Fruit fly (Drosophila melanogaster): ENCODE measurements around the gene CG7368.

The CG7368 gene

dm6 chr3L:11648410-11648809 is 51.4 kb downstream of the CG7368 start, which contains the start of the genes RIOK1 and Polr3H (continued):
- no peak for TF ChIP-seq CG6683 (GFP tag; optimal IDR thresholded peaks at IDR 0.05)
- peak; percentile 32 for TF ChIP-seq CG12236 (GFP tag; optimal IDR thresholded peaks at IDR 0.05)
- no peak for TF ChIP-seq CG13296 (GFP tag; optimal IDR thresholded peaks at IDR 0.05)
- TF ChIP-seq tin (GFP tag; optimal IDR thresholded peaks at IDR 0.05), result peak; percentile 72
- no peak for TF ChIP-seq CG1603 (tag; optimal IDR thresholded peaks at IDR 0.05)
- TF ChIP-seq abd-A (tag; optimal IDR thresholded peaks at IDR 0.05), result no peak
- TF ChIP-seq CG1832 (GFP tag; optimal IDR thresholded peaks at IDR 0.05), result no peak
- no peak for TF ChIP-seq tap (tag; optimal IDR thresholded peaks at IDR 0.05)
- no peak for TF ChIP-seq B-H2 (GFP tag; optimal IDR thresholded peaks at IDR 0.05)
- TF ChIP-seq maf-S (GFP tag; optimal IDR thresholded peaks at IDR 0.05), result peak; percentile 49
- TF ChIP-seq CG6791 (GFP tag; IDR thresholded peaks at IDR 0.05; ENCODE audit: partially characterized antibody), result no peak
- no peak for TF ChIP-seq CG5180 (GFP tag; optimal IDR thresholded peaks at IDR 0.05)
- TF ChIP-seq Xrp1 (GFP tag; IDR thresholded peaks at IDR 0.05), result peak; percentile 67; the same call in 1 of the 2 replicates
- TF ChIP-seq rib (GFP tag; IDR thresholded peaks at IDR 0.05), result 0 out of 2 replicates have a peak, but pooled peaks have one; percentile 40
- no peak for TF ChIP-seq CG6654 (GFP tag; optimal IDR thresholded peaks at IDR 0.05)
- peak; percentile 23 for TF ChIP-seq CG33557 (GFP tag; optimal IDR thresholded peaks at IDR 0.05)
- peak; percentile 76; the same call in 2 of the 3 replicates for TF ChIP-seq CG34422 (GFP tag; IDR thresholded peaks at IDR 0.05)
- peak; percentile 4 for TF ChIP-seq CG15696 (tag; optimal IDR thresholded peaks at IDR 0.05)
- TF ChIP-seq CG10543 (GFP tag; optimal IDR thresholded peaks at IDR 0.05), result no peak
- peak; percentile 18 for TF ChIP-seq eyg (GFP tag; optimal IDR thresholded peaks at IDR 0.05)
- TF ChIP-seq trh (GFP tag; optimal IDR thresholded peaks at IDR 0.05), result peak; percentile 29
- no peak for TF ChIP-seq CG15269 (tag; optimal IDR thresholded peaks at IDR 0.05)
- TF ChIP-seq lov (optimal IDR thresholded peaks at IDR 0.05), result no peak
- no peak for TF ChIP-seq lov (GFP tag; IDR thresholded peaks at IDR 0.05)
- peak; percentile 75 for TF ChIP-seq pzg (GFP tag; optimal IDR thresholded peaks at IDR 0.05)
- peak; percentile 80 for TF ChIP-seq CG13624 (GFP tag; optimal IDR thresholded peaks at IDR 0.05)
- TF ChIP-seq nerfin-1 (tag; optimal IDR thresholded peaks at IDR 0.05), result no peak
- TF ChIP-seq CkIIα-i1 (GFP tag; IDR thresholded peaks at IDR 0.05), result no peak
- no peak for TF ChIP-seq Nf-YA (GFP tag; IDR thresholded peaks at IDR 0.05)
- TF ChIP-seq CG7357 (GFP tag; IDR thresholded peaks at IDR 0.05), result no peak
- TF ChIP-seq Sox102F (GFP tag; optimal IDR thresholded peaks at IDR 0.05), result no peak
- TF ChIP-seq CG18476 (GFP tag; optimal IDR thresholded peaks at IDR 0.05), result peak; percentile 72
- TF ChIP-seq bbx (GFP tag; IDR thresholded peaks at IDR 0.05; ENCODE audit: partially characterized antibody), result 0 out of 2 replicates have a peak, but pooled peaks have one; percentile 30
- TF ChIP-seq CG6254 (GFP tag; optimal IDR thresholded peaks at IDR 0.05), result peak; percentile 16
- no peak for TF ChIP-seq CG15601 (tag; optimal IDR thresholded peaks at IDR 0.05)
- no peak for TF ChIP-seq HmgD (GFP tag; optimal IDR thresholded peaks at IDR 0.05)
- no peak for TF ChIP-seq NK7.1 (GFP tag; optimal IDR thresholded peaks at IDR 0.05)
- TF ChIP-seq ems (GFP tag; optimal IDR thresholded peaks at IDR 0.05), result peak; percentile 83
- TF ChIP-seq CG5245 (GFP tag; optimal IDR thresholded peaks at IDR 0.05), result peak; percentile 47
- no peak for TF ChIP-seq Hey (tag; optimal IDR thresholded peaks at IDR 0.05)
- TF ChIP-seq MTF-1 (GFP tag; optimal IDR thresholded peaks at IDR 0.05; ENCODE audit: borderline replicate concordance), result no peak
- TF ChIP-seq Gug (GFP tag; IDR thresholded peaks at IDR 0.05), result peak; percentile 51; the same call in 3 of the 4 replicates
- peak; percentile 75 for TF ChIP-seq pum (GFP tag; optimal IDR thresholded peaks at IDR 0.05)
- TF ChIP-seq Bteb2 (GFP tag; optimal IDR thresholded peaks at IDR 0.05), result peak; percentile 73
- no peak for TF ChIP-seq chinmo (GFP tag; IDR thresholded peaks at IDR 0.05; ENCODE audit: partially characterized antibody)
- no peak for TF ChIP-seq CG16813 (GFP tag; IDR thresholded peaks at IDR 0.05; ENCODE audit: partially characterized antibody)
- no peak for TF ChIP-seq CG8281 (tag; optimal IDR thresholded peaks at IDR 0.05)
- peak; percentile 56 for TF ChIP-seq ERR (GFP tag; optimal IDR thresholded peaks at IDR 0.05)
- TF ChIP-seq CG30403 (GFP tag; optimal IDR thresholded peaks at IDR 0.05), result peak; percentile 66
- TF ChIP-seq dati (GFP tag; IDR thresholded peaks at IDR 0.05), result no peak

Measured in whole organism, embryonic.